Worm (Caenorhabditis elegans): ENCODE results near the gene clec-36.

Gene clec-36

ce11 chrV:16869740-16870139 is 21.3 kb upstream of the clec-36 start, which contains the start of gene clec-33:
Gene clec-33 (minus strand): TSS chrV:16869840.
- TF ChIP-seq dpff-1 (tag; optimal IDR thresholded peaks at IDR 0.05) (no peak), atf-7 (tag; optimal IDR thresholded peaks at IDR 0.05) (no peak)

- no peak for TF ChIP-seq T07F8.4 (tag; optimal IDR thresholded peaks at IDR 0.05)
- no peak for TF ChIP-seq C17E4.6 (GFP tag; IDR thresholded peaks at IDR 0.05)
- no peak for TF ChIP-seq attf-3 (GFP tag; conservative IDR thresholded peaks at IDR 0.05)
- no peak for TF ChIP-seq T26A5.8 (tag; optimal IDR thresholded peaks at IDR 0.05)
- no peak for TF ChIP-seq nhr-179 (tag; optimal IDR thresholded peaks at IDR 0.05)
- TF ChIP-seq ceh-100 (GFP tag; IDR thresholded peaks at IDR 0.05), result no peak
- TF ChIP-seq ceh-40 (GFP tag; IDR thresholded peaks at IDR 0.05), result no peak
- TF ChIP-seq nhr-80 (tag; optimal IDR thresholded peaks at IDR 0.05), result no peak
- TF ChIP-seq nfya-1 (tag; optimal IDR thresholded peaks at IDR 0.05; ENCODE audit: borderline replicate concordance, insufficient read depth), result no peak
- no peak for TF ChIP-seq bed-2 (GFP tag; IDR thresholded peaks at IDR 0.05)
- no peak for TF ChIP-seq fkh-3 (tag; optimal IDR thresholded peaks at IDR 0.05)
- TF ChIP-seq F23B12.7 (tag; optimal IDR thresholded peaks at IDR 0.05; ENCODE audit: insufficient read depth), result no peak
- TF ChIP-seq madf-3 (GFP tag; IDR thresholded peaks at IDR 0.05), result no peak
These were observed 17.0 kb upstream of the clec-36 start, which contains the start of gene clec-28 for ce11 chrV:16865404-16865803. Gene clec-28 (plus strand): TSS chrV:16865704.

- TF ChIP-seq ztf-6 (GFP tag; IDR thresholded peaks at IDR 0.05), result no peak
- TF ChIP-seq pha-4 (tag; optimal IDR thresholded peaks at IDR 0.05), result no peak
- no peak for TF ChIP-seq F10E7.11 (tag; optimal IDR thresholded peaks at IDR 0.05)
- TF ChIP-seq hmg-20 (GFP tag; IDR thresholded peaks at IDR 0.05), result no peak
- no peak for TF ChIP-seq egrh-3 (GFP tag; IDR thresholded peaks at IDR 0.05)
- no peak for TF ChIP-seq lsy-27 (tag; optimal IDR thresholded peaks at IDR 0.05; ENCODE audit: borderline replicate concordance, insufficient read depth)
- no peak for TF ChIP-seq B0336.3 (GFP tag; IDR thresholded peaks at IDR 0.05)
- no peak for TF ChIP-seq madf-3 (GFP tag; IDR thresholded peaks at IDR 0.05)
- no peak for TF ChIP-seq ztf-26 (tag; optimal IDR thresholded peaks at IDR 0.05)
- TF ChIP-seq unc-130 (GFP tag; optimal IDR thresholded peaks at IDR 0.05), result no peak
- no peak for TF ChIP-seq unc-62 (GFP tag; optimal IDR thresholded peaks at IDR 0.05)
- no peak for TF ChIP-seq egl-18 (GFP tag; IDR thresholded peaks at IDR 0.05)
- no peak for TF ChIP-seq T26A5.8 (tag; optimal IDR thresholded peaks at IDR 0.05)
- no peak for TF ChIP-seq ztf-25 (GFP tag; IDR thresholded peaks at IDR 0.05)
These were observed 13.3 kb upstream of the clec-36 start, which contains the start of the genes clec-32 and clec-24 for ce11 chrV:16861719-16862118. Gene clec-32 (minus strand): TSS chrV:16861819. Gene clec-24 (plus strand): TSS chrV:16862012.

ce11 chrV:16857977-16858479 is 9.6 kb upstream of the clec-36 start, which contains the start of the genes clec-31 and clec-22:
Gene clec-31 (minus strand): TSS chrV:16858077.
Gene clec-22 (plus strand): TSS chrV:16858429.
- no peak for TF ChIP-seq B0261.1 (tag; optimal IDR thresholded peaks at IDR 0.05)
- TF ChIP-seq egl-44 (GFP tag; IDR thresholded peaks at IDR 0.05), result no peak
- TF ChIP-seq lin-35 (GFP tag; optimal IDR thresholded peaks at IDR 0.05), result no peak
- TF ChIP-seq C06A6.2 (GFP tag; conservative IDR thresholded peaks at IDR 0.05), result no peak
- no peak for TF ChIP-seq him-1 (tag; optimal IDR thresholded peaks at IDR 0.05)
- TF ChIP-seq ceh-40 (GFP tag; IDR thresholded peaks at IDR 0.05), result no peak
- no peak for TF ChIP-seq snpc-1.3 (tag; optimal IDR thresholded peaks at IDR 0.05; ENCODE audit: insufficient read depth)
- no peak for TF ChIP-seq atf-7 (tag; optimal IDR thresholded peaks at IDR 0.05)
- TF ChIP-seq mes-4 (tag; optimal IDR thresholded peaks at IDR 0.05), result no peak
- no peak for TF ChIP-seq T26A5.8 (tag; optimal IDR thresholded peaks at IDR 0.05)
- TF ChIP-seq dpl-1 (GFP tag; optimal IDR thresholded peaks at IDR 0.05), result no peak
- TF ChIP-seq akir-1 (GFP tag; optimal IDR thresholded peaks at IDR 0.05), result no peak
- TF ChIP-seq Y79H2A.3 (GFP tag; conservative IDR thresholded peaks at IDR 0.05), result no peak
- no peak for TF ChIP-seq lir-1 (GFP tag; conservative IDR thresholded peaks at IDR 0.05)
- no peak for TF ChIP-seq sptf-2 (GFP tag; optimal IDR thresholded peaks at IDR 0.05)
- TF ChIP-seq hlh-26 (GFP tag; conservative IDR thresholded peaks at IDR 0.05), result no peak
- TF ChIP-seq nfya-2 (GFP tag; IDR thresholded peaks at IDR 0.05), result no peak
- TF ChIP-seq F57A8.1 (GFP tag; optimal IDR thresholded peaks at IDR 0.05), result no peak
- no peak for TF ChIP-seq K12H6.12 (tag; optimal IDR thresholded peaks at IDR 0.05)

Measured in whole organism, young adult.